Fruit fly (Drosophila melanogaster): ENCODE measurements around the gene CG3588.

Gene CG3588

DNA sequence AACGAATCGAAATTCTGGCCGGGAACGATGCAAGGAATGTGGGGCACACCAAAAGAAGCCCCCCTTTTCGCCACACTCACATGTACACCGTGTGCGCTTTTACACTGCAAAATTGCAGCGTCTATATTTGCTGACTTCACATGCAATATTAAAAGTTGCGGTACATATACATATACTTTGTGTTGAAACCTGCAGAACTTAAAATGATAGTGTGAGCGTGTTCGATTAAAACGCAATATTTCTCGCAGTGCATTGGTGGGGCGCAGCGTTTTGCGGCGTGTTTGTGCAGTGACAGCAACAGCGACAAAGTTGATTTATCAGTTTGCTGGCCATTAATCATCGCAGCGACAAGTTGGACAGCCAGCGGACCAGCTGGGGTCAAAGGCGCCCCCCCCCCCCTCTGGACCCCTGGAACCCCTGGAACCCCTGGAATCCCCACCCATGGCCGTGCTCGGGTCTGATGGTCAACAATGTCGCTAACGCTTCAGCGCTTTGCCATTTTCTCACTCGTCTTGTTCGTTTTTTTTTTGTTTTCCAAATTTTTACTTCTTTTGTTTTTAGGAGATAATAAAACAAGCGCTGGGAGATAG lies 12.4 kb upstream of the CG3588 start (continued):
- TF ChIP-seq CG17328 (GFP tag; IDR thresholded peaks at IDR 0.05) (peak; percentile 47; the same call in 1 of the 2 replicates), Rx (GFP tag; IDR thresholded peaks at IDR 0.05) (no peak), CG6791 (GFP tag; IDR thresholded peaks at IDR 0.05; ENCODE audit: partially characterized antibody) (no peak), grn (GFP tag; optimal IDR thresholded peaks at IDR 0.05) (no peak), ci (GFP tag; IDR thresholded peaks at IDR 0.05) (peak; percentile 51; the same call in 1 of the 3 replicates), dm (GFP tag; optimal IDR thresholded peaks at IDR 0.05) (no peak), Oli (tag; optimal IDR thresholded peaks at IDR 0.05) (peak; percentile 6), Blimp-1 (GFP tag; optimal IDR thresholded peaks at IDR 0.05) (peak; percentile 17), lmd (GFP tag; IDR thresholded peaks at IDR 0.05) (0 out of 2 replicates have a peak, but pooled peaks have one; percentile 20), ttk (GFP tag; IDR thresholded peaks at IDR 0.05) (peak; percentile 51; the same call in 1 of the 2 replicates), hth (optimal IDR thresholded peaks at IDR 0.05) (no peak), vvl (GFP tag; IDR thresholded peaks at IDR 0.05) (peak; percentile 18; the same call in 1 of the 2 replicates), knrl (GFP tag; IDR thresholded peaks at IDR 0.05; ENCODE audit: partially characterized antibody) (no peak), CG14965 (GFP tag; optimal IDR thresholded peaks at IDR 0.05; ENCODE audit: borderline replicate concordance) (no peak), CG9932 (GFP tag; IDR thresholded peaks at IDR 0.05) (no peak), CG2712 (tag; optimal IDR thresholded peaks at IDR 0.05) (peak; percentile 7), dysf (GFP tag; IDR thresholded peaks at IDR 0.05) (0 out of 3 replicates have a peak, but pooled peaks have one; percentile 23), Optix (GFP tag; IDR thresholded peaks at IDR 0.05) (no peak), NK7.1 (GFP tag; optimal IDR thresholded peaks at IDR 0.05) (no peak), CG10431 (GFP tag; optimal IDR thresholded peaks at IDR 0.05) (no peak), Xbp1 (GFP tag; optimal IDR thresholded peaks at IDR 0.05) (peak; percentile 14), tx (GFP tag; optimal IDR thresholded peaks at IDR 0.05) (no peak), CG16779 (GFP tag; IDR thresholded peaks at IDR 0.05) (no peak), Abd-B (GFP tag; optimal IDR thresholded peaks at IDR 0.05) (no peak), pan (optimal IDR thresholded peaks at IDR 0.05) (no peak), pan (GFP tag; optimal IDR thresholded peaks at IDR 0.05 in 1 of 2, IDR thresholded peaks at IDR 0.05 in 1 of 2) (no peak), dmrt99B (tag; optimal IDR thresholded peaks at IDR 0.05) (peak; percentile 36), gce (GFP tag; IDR thresholded peaks at IDR 0.05) (no peak), kni (GFP tag; optimal IDR thresholded peaks at IDR 0.05) (no peak), Neu2 (GFP tag; optimal IDR thresholded peaks at IDR 0.05; ENCODE audit: borderline replicate concordance) (no peak), CG10147 (GFP tag; optimal IDR thresholded peaks at IDR 0.05) (no peak), Doc3 (GFP tag; IDR thresholded peaks at IDR 0.05; ENCODE audit: partially characterized antibody) (no peak), Hey (tag; optimal IDR thresholded peaks at IDR 0.05) (no peak), bsh (GFP tag; optimal IDR thresholded peaks at IDR 0.05) (peak in 1 of 2 experiments; percentile 37), HLH4C (GFP tag; IDR thresholded peaks at IDR 0.05; ENCODE audit: partially characterized antibody) (no peak), sisA (GFP tag; IDR thresholded peaks at IDR 0.05) (peak; percentile 47; the same call in 1 of the 2 replicates), gem (tag; optimal IDR thresholded peaks at IDR 0.05) (peak; percentile 28), CG31441 (GFP tag; IDR thresholded peaks at IDR 0.05) (0 out of 2 replicates have a peak, but pooled peaks have one; percentile 23), Gug (GFP tag; IDR thresholded peaks at IDR 0.05) (0 out of 4 replicates have a peak, but pooled peaks have one; percentile 12), CG6689 (GFP tag; IDR thresholded peaks at IDR 0.05) (peak; percentile 35; the same call in 1 of the 2 replicates), row (GFP tag; IDR thresholded peaks at IDR 0.05) (peak; percentile 18; the same call in 1 of the 3 replicates), Scr (GFP tag; IDR thresholded peaks at IDR 0.05; ENCODE audit: partially characterized antibody) (no peak), Hr51 (GFP tag; optimal IDR thresholded peaks at IDR 0.05) (peak in 1 of 2 experiments; percentile 13), Dbx (GFP tag; IDR thresholded peaks at IDR 0.05) (no peak), CG17385 (GFP tag; optimal IDR thresholded peaks at IDR 0.05) (peak; percentile 2), CG10979 (tag; optimal IDR thresholded peaks at IDR 0.05) (peak; percentile 11), Sox102F (GFP tag; optimal IDR thresholded peaks at IDR 0.05) (peak; percentile 49), CG2678 (tag; optimal IDR thresholded peaks at IDR 0.05) (peak; percentile 4), CG11504 (tag; optimal IDR thresholded peaks at IDR 0.05) (peak; percentile 37)
